Worm (Caenorhabditis elegans): ENCODE data around the gene nhr-6.
A peak's percentile ranks its signal among the peaks of the same experiment; 100 is the strongest.

DNA sequence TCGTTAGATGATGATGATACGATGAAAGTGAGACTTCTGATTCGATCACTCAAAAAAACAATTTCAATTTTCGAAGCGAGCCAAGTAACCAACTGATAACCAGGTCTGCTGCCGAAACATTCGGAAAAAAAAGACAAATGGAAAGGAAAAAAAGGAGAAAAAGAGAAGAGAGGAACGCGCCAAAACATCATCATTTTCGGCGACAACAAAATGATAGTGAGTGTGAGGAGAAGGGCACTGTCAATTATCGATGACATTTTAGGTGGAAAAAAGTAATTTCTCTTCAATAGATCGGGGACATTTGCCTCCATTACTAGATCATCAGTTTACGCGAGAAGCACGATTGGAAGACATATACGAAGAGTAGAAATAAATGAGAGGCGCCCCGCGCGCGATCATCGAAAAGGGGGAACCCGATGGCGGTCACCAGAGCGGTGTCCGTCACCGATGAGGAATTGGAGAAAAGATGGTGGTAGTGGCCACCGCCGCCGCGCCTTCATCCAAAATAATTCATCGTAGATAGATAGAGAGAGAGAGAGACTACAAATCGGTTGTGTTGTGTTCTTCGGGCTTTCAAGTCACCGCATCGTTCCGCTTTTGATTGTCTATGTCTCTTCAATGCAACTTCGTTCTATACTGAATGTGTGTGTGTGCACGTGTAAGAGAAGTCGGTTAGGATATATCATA, 48.0 kb downstream of the nhr-6 start:
- TF ChIP-seq vab-7 (GFP tag; IDR thresholded peaks at IDR 0.05) (no peak), lsy-2 (tag; optimal IDR thresholded peaks at IDR 0.05) (no peak), unc-62 (GFP tag; optimal IDR thresholded peaks at IDR 0.05 in 1 of 2) (no peak), unc-62 (tag; optimal IDR thresholded peaks at IDR 0.05) (no peak), ZK337.2 (GFP tag; IDR thresholded peaks at IDR 0.05) (no peak), aly-2 (tag; optimal IDR thresholded peaks at IDR 0.05) (no peak), jun-1 (tag; optimal IDR thresholded peaks at IDR 0.05) (no peak), daf-16 (GFP tag; optimal IDR thresholded peaks at IDR 0.05) (no peak), daf-16 (tag; optimal IDR thresholded peaks at IDR 0.05) (peak; percentile 65), lin-1 (GFP tag; IDR thresholded peaks at IDR 0.05) (no peak), pha-4 (GFP tag; IDR thresholded peaks at IDR 0.05) (no peak), pha-4 (tag; optimal IDR thresholded peaks at IDR 0.05) (no peak), mep-1 (tag; optimal IDR thresholded peaks at IDR 0.05) (peak; percentile 23), skn-1 (tag; optimal IDR thresholded peaks at IDR 0.05) (no peak), R02D3.7 (tag; optimal IDR thresholded peaks at IDR 0.05) (no peak)

Measured in whole organism, L4 larva.